Worm (Caenorhabditis elegans) whole organism, L4/young adult: ENCODE measurements around the gene fah-1.

ENCODE experiments used
- W03F9.2 ChIP-seq: fragments of 150-350 bp; optimal IDR thresholded peaks from 2 replicates; lab custom pipeline; 2014; ENCODE audit warnings: missing biosample characterization, missing genetic modification characterization
- dao-5 ChIP-seq: sonication (generic microtip); optimal IDR thresholded peaks from 2 replicates; lab custom pipeline; 2016; ENCODE audit warnings: missing genotype, missing genetic modification characterization, moderate library complexity, missing compliant biosample characterization
- him-1 ChIP-seq: sonication (generic microtip); optimal IDR thresholded peaks from 2 replicates; lab custom pipeline; 2016; ENCODE audit warnings: missing genotype, missing genetic modification reagents, missing genetic modification characterization, missing compliant biosample characterization

- TF ChIP-seq W03F9.2 (tag; lab: Kevin White, UChicago) = no peak
- no peak for TF ChIP-seq dao-5
- no peak for TF ChIP-seq him-1
Observed at ce11 chrX:6408286-6408685, 40.4 kb downstream of the fah-1 start.
